Fruit fly (Drosophila melanogaster): ENCODE measurements around the gene CG8892.

- TF ChIP-seq CG4496 (GFP tag; IDR thresholded peaks at IDR 0.05) (no peak), CG32121 (GFP tag; IDR thresholded peaks at IDR 0.05) (no peak), Pif1A (GFP tag; optimal IDR thresholded peaks at IDR 0.05) (no peak), gl (tag; optimal IDR thresholded peaks at IDR 0.05) (no peak), CG8301 (tag; optimal IDR thresholded peaks at IDR 0.05) (no peak), CG8159 (tag; optimal IDR thresholded peaks at IDR 0.05) (no peak), CG10348 (GFP tag; IDR thresholded peaks at IDR 0.05) (no peak), CG13204 (GFP tag; optimal IDR thresholded peaks at IDR 0.05) (no peak), CG34367 (tag; optimal IDR thresholded peaks at IDR 0.05) (no peak), EcR (GFP tag; optimal IDR thresholded peaks at IDR 0.05) (no peak), CG14655 (GFP tag; optimal IDR thresholded peaks at IDR 0.05) (no peak)
Observed at dm6 chr2L:5003670-5004453, 22.5 kb upstream of the CG8892 start.
